Worm (Caenorhabditis elegans) whole organism, L1 larva: Measurements from ENCODE around the gene W02A2.12.
A peak's percentile ranks its signal among the peaks of the same experiment; 100 is the strongest.

Source experiments
- C16A3.4 ChIP-seq: fragments of 150-350 bp; optimal IDR thresholded peaks from 2 replicates; lab custom pipeline; 2014; ENCODE audit warnings: missing biosample characterization, missing genetic modification characterization
- Y116A8C.19 ChIP-seq: sonication (generic microtip); optimal IDR thresholded peaks from 2 replicates; lab custom pipeline; 2016; ENCODE audit warnings: missing compliant biosample characterization, missing genetic modification characterization, borderline replicate concordance
- aha-1 ChIP-seq: fragments of 150-350 bp; optimal IDR thresholded peaks from 2 replicates; lab custom pipeline; 2014; ENCODE audit warnings: missing biosample characterization, missing genetic modification characterization
- alr-1 ChIP-seq: fragments of 200-800 bp; sonication (Bioruptor generic); optimal IDR thresholded peaks from 2 replicates; lab custom pipeline; 2018; ENCODE audit warnings: borderline replicate concordance, mild to moderate bottlenecking, missing genetic modification characterization, missing compliant biosample characterization
- aly-2 ChIP-seq: fragments of 150-350 bp; optimal IDR thresholded peaks from 2 replicates; lab custom pipeline; 2014; ENCODE audit warnings: missing biosample characterization, missing genetic modification characterization
- ceh-63 ChIP-seq: fragments of 200-800 bp; sonication (Bioruptor generic); optimal IDR thresholded peaks from 2 replicates; lab custom pipeline; 2018; ENCODE audit warnings: mild to moderate bottlenecking, missing genetic modification characterization, missing compliant biosample characterization
- ceh-82 ChIP-seq, 3 experiments: fragments of 150-350 bp in 1 of 3; sonication (generic microtip) in 2 of 3; optimal IDR thresholded peaks; 2 replicates each; lab custom pipeline; 2014 to 2017; ENCODE audit warnings: missing biosample characterization in 3 of 3, missing genetic modification characterization in 3 of 3
- ceh-90 ChIP-seq: sonication (generic microtip); optimal IDR thresholded peaks from 2 replicates; lab custom pipeline; 2016; ENCODE audit warnings: missing genetic modification characterization, missing compliant biosample characterization
- ces-1 ChIP-seq: fragments of 150-350 bp; optimal IDR thresholded peaks from 2 replicates; lab custom pipeline; 2014; ENCODE audit warnings: missing biosample characterization, missing genetic modification reagents, missing genetic modification characterization
- dpl-1 ChIP-seq, 3 experiments: fragments of 150-350 bp in 2 of 3; sonication (generic microtip) in 1 of 3; optimal IDR thresholded peaks; 2 replicates each; lab custom pipeline; 2014 to 2017; ENCODE audit warnings: missing biosample characterization in 3 of 3, missing genetic modification characterization in 3 of 3, missing genetic modification reagents in 3 of 3
- elt-2 ChIP-seq: sonication (generic microtip); optimal IDR thresholded peaks from 2 replicates; lab custom pipeline; 2016; ENCODE audit warnings: missing genetic modification characterization, mild to moderate bottlenecking, inconsistent platforms, missing compliant biosample characterization, missing genetic modification reagents
- ets-5 ChIP-seq: fragments of 200-800 bp; sonication (Bioruptor generic); IDR thresholded peaks from 2 replicates; pipeline ENCODE4 v1.3.6; 2022; ENCODE audit warnings: missing genetic modification characterization, missing compliant biosample characterization
- fkh-10 ChIP-seq: sonication (generic microtip); optimal IDR thresholded peaks from 2 replicates; lab custom pipeline; 2017; ENCODE audit warnings: missing biosample characterization, missing genetic modification reagents, missing genetic modification characterization
- fkh-4 ChIP-seq: sonication (generic microtip); optimal IDR thresholded peaks from 2 replicates; lab custom pipeline; 2016; ENCODE audit warnings: missing compliant biosample characterization, missing genetic modification characterization, borderline replicate concordance
- grh-1 ChIP-seq: fragments of 200-800 bp; sonication (Bioruptor generic); IDR thresholded peaks from 2 replicates; pipeline ENCODE4 v1.3.6; 2022; ENCODE audit warnings: missing genetic modification reagents, missing genetic modification characterization, missing compliant biosample characterization
- hlh-4 ChIP-seq: sonication (generic microtip); optimal IDR thresholded peaks from 2 replicates; lab custom pipeline; 2016; ENCODE audit warnings: mild to moderate bottlenecking, missing genetic modification characterization, missing compliant biosample characterization
- hpl-2 ChIP-seq: fragments of 150-350 bp; optimal IDR thresholded peaks from 2 replicates; lab custom pipeline; 2014; ENCODE audit warnings: missing biosample characterization, missing genetic modification reagents, missing genetic modification characterization
- irx-1 ChIP-seq: sonication (generic microtip); optimal IDR thresholded peaks from 2 replicates; lab custom pipeline; 2016; ENCODE audit warnings: missing genetic modification characterization, missing compliant biosample characterization
- isw-1 ChIP-seq: fragments of 200-800 bp; sonication (Bioruptor generic); IDR thresholded peaks from 2 replicates; pipeline ENCODE4 v1.3.6; 2022; ENCODE audit warnings: missing genetic modification characterization, missing compliant biosample characterization
- lin-13 ChIP-seq: fragments of 150-350 bp; optimal IDR thresholded peaks from 2 replicates; lab custom pipeline; 2014; ENCODE audit warnings: missing biosample characterization, missing genetic modification reagents, missing genetic modification characterization
- lin-14 ChIP-seq: fragments of 200-800 bp; sonication (Bioruptor generic); optimal IDR thresholded peaks from 2 replicates; lab custom pipeline; 2018; ENCODE audit warnings: mild to moderate bottlenecking, missing genetic modification characterization, moderate library complexity, missing compliant biosample characterization
- lin-39 ChIP-seq: fragments of 150-350 bp; optimal IDR thresholded peaks from 2 replicates; lab custom pipeline; 2014; ENCODE audit warnings: missing biosample characterization, missing genetic modification reagents, missing genetic modification characterization
- lir-3 ChIP-seq: sonication (generic microtip); optimal IDR thresholded peaks from 2 replicates; lab custom pipeline; 2016; ENCODE audit warnings: mild to moderate bottlenecking, missing genetic modification characterization, moderate library complexity, missing compliant biosample characterization; ENCODE audit not compliant: poor library complexity
- lsy-2 ChIP-seq, 2 experiments: fragments of 150-350 bp; optimal IDR thresholded peaks; 2 replicates each; lab custom pipeline; 2014; ENCODE audit warnings: missing biosample characterization in 2 of 2, missing genetic modification characterization in 2 of 2
- mab-9 ChIP-seq: fragments of 200-800 bp; sonication (Bioruptor generic); IDR thresholded peaks from 2 replicates; pipeline ENCODE4 v1.3.6; 2022; ENCODE audit warnings: missing genetic modification reagents, missing genetic modification characterization, missing compliant biosample characterization
- mdl-1 ChIP-seq, 2 experiments: fragments of 150-350 bp; optimal IDR thresholded peaks; 2 replicates each; lab custom pipeline; 2014 to 2017; ENCODE audit warnings: missing biosample characterization in 2 of 2, missing genetic modification characterization in 2 of 2, inconsistent platforms in 1 of 2
- mef-2 ChIP-seq: fragments of 150-350 bp; optimal IDR thresholded peaks from 2 replicates; lab custom pipeline; 2014; ENCODE audit warnings: missing biosample characterization, missing genetic modification characterization
- nhr-11 ChIP-seq: fragments of 150-350 bp; optimal IDR thresholded peaks from 2 replicates; lab custom pipeline; 2014; ENCODE audit warnings: missing biosample characterization, missing genetic modification characterization
- nhr-237 ChIP-seq: fragments of 150-350 bp; optimal IDR thresholded peaks from 2 replicates; lab custom pipeline; 2014; ENCODE audit warnings: missing biosample characterization, missing genetic modification characterization
- nhr-47 ChIP-seq: sonication (generic microtip); optimal IDR thresholded peaks from 2 replicates; lab custom pipeline; 2016; ENCODE audit warnings: mild to moderate bottlenecking, missing genetic modification characterization, moderate library complexity, missing compliant biosample characterization
- nhr-76 ChIP-seq: sonication (generic microtip); optimal IDR thresholded peaks from 2 replicates; lab custom pipeline; 2017; ENCODE audit warnings: missing biosample characterization, missing genetic modification characterization
- nhr-77 ChIP-seq: fragments of 150-350 bp; optimal IDR thresholded peaks from 2 replicates; lab custom pipeline; 2014; ENCODE audit warnings: missing biosample characterization, missing genetic modification characterization
- nhr-84 ChIP-seq: sonication (generic microtip); optimal IDR thresholded peaks from 2 replicates; lab custom pipeline; 2017; ENCODE audit warnings: missing biosample characterization, missing genetic modification characterization
- nhr-85 ChIP-seq: sonication (generic microtip); peaks from one replicate; lab custom pipeline; 2016; ENCODE audit warnings: missing genetic modification characterization, inconsistent platforms, missing compliant biosample characterization
- nhr-90 ChIP-seq: sonication (generic microtip); optimal IDR thresholded peaks from 2 replicates; lab custom pipeline; 2016; ENCODE audit warnings: mild to moderate bottlenecking, missing genetic modification characterization, missing compliant biosample characterization; ENCODE audit not compliant: poor library complexity
- pag-3 ChIP-seq: sonication (generic microtip); optimal IDR thresholded peaks from 2 replicates; lab custom pipeline; 2017; ENCODE audit warnings: missing genetic modification characterization, mild to moderate bottlenecking, missing compliant biosample characterization, antibody characterized with exemption, borderline replicate concordance; ENCODE audit not compliant: insufficient read depth
- pax-3 ChIP-seq: fragments of 200-800 bp; sonication (Bioruptor generic); optimal IDR thresholded peaks from 2 replicates; lab custom pipeline; 2018; ENCODE audit warnings: mild to moderate bottlenecking, missing genetic modification characterization, moderate library complexity, missing compliant biosample characterization
- rnt-1 ChIP-seq: sonication (generic microtip); optimal IDR thresholded peaks from 2 replicates; lab custom pipeline; 2016; ENCODE audit warnings: mild to moderate bottlenecking, missing genetic modification characterization, moderate library complexity, missing compliant biosample characterization
- skn-1 ChIP-seq: fragments of 150-350 bp; optimal IDR thresholded peaks from 2 replicates; lab custom pipeline; 2014; ENCODE audit warnings: missing biosample characterization, missing genetic modification characterization
- snu-23 ChIP-seq: sonication (generic microtip); optimal IDR thresholded peaks from 2 replicates; lab custom pipeline; 2016; ENCODE audit warnings: missing genetic modification characterization, missing compliant biosample characterization
- sox-4 ChIP-seq: sonication (generic microtip); optimal IDR thresholded peaks from 2 replicates; lab custom pipeline; 2016; ENCODE audit warnings: missing genetic modification characterization, missing compliant biosample characterization
- sptf-1 ChIP-seq: fragments of 150-350 bp; optimal IDR thresholded peaks from 2 replicates; lab custom pipeline; 2014; ENCODE audit warnings: missing biosample characterization, missing genetic modification characterization
- sup-37 ChIP-seq: fragments of 200-800 bp; sonication (Bioruptor generic); optimal IDR thresholded peaks from 2 replicates; lab custom pipeline; 2018; ENCODE audit warnings: mild to moderate bottlenecking, missing genetic modification characterization, missing compliant biosample characterization
- tbx-2 ChIP-seq: sonication (generic microtip); optimal IDR thresholded peaks from 2 replicates; lab custom pipeline; 2016; ENCODE audit warnings: missing genetic modification characterization, missing compliant biosample characterization
- tlp-1 ChIP-seq: fragments of 150-350 bp; optimal IDR thresholded peaks from 2 replicates; lab custom pipeline; 2014; ENCODE audit warnings: missing biosample characterization, missing genetic modification characterization
- unc-130 ChIP-seq: fragments of 150-350 bp; optimal IDR thresholded peaks from 2 replicates; lab custom pipeline; 2017; ENCODE audit warnings: missing biosample characterization, missing genetic modification characterization, inconsistent platforms
- unc-30 ChIP-seq: sonication (generic microtip); optimal IDR thresholded peaks from 2 replicates; lab custom pipeline; 2017; ENCODE audit warnings: missing biosample characterization, missing genetic modification characterization
- unc-98 ChIP-seq: fragments of 200-800 bp; sonication (Bioruptor generic); IDR thresholded peaks from 2 replicates; pipeline ENCODE4 v1.3.6; 2022; ENCODE audit warnings: missing genetic modification characterization, missing compliant biosample characterization
- xbp-1 ChIP-seq: sonication (generic microtip); optimal IDR thresholded peaks from 2 replicates; lab custom pipeline; 2016; ENCODE audit warnings: missing genetic modification characterization, missing compliant biosample characterization
- zag-1 ChIP-seq: fragments of 150-350 bp; optimal IDR thresholded peaks from 2 replicates; lab custom pipeline; 2014; ENCODE audit warnings: missing biosample characterization, missing genetic modification characterization
- zip-4 ChIP-seq: fragments of 200-800 bp; sonication (Bioruptor generic); optimal IDR thresholded peaks from 2 replicates; lab custom pipeline; 2018; ENCODE audit warnings: mild to moderate bottlenecking, missing genetic modification characterization, moderate library complexity, missing compliant biosample characterization
- ztf-11 ChIP-seq, 2 experiments: sonication (generic microtip); optimal IDR thresholded peaks; 2 replicates each; lab custom pipeline; 2016 to 2017; ENCODE audit warnings: missing genetic modification characterization in 2 of 2, missing biosample characterization in 1 of 2, missing compliant biosample characterization in 1 of 2
- ztf-4 ChIP-seq: fragments of 150-350 bp; optimal IDR thresholded peaks from 2 replicates; lab custom pipeline; 2014; ENCODE audit warnings: missing biosample characterization, missing genetic modification characterization

Gene W02A2.12

DNA sequence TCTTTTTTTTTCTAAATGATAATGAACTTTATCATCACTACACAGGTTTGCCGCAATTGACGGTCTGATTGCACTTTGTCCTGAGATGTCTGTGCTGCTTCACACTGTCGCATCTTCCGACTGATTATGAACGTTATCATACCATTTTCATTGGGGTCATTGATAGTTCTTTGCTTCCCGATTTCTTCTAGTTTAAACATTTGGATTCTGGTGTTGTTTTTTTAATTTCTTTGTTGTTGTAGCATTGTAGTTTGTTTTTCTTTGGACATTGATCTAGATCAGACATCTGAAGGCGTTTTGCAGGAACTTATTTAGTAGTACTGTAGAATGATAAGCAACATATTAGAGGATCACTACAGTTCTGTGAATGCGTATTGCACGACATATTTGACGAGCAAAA is 29.9 kb downstream of the W02A2.12 start:
- TF ChIP-seq lir-3 (tag; lab: Kevin White, UChicago) (no peak), irx-1 (tag; lab: Kevin White, UChicago) (no peak), elt-2 (tag; lab: Kevin White, UChicago) (peak; percentile 94), fkh-10 (GFP tag; lab: Kevin White, UChicago) (no peak), lin-39 (tag; lab: Kevin White, UChicago) (no peak), mdl-1 (tag; optimal IDR thresholded peaks at IDR 0.05; lab: Kevin White, UChicago) (peak in 1 of 2 experiments; percentile 12), nhr-84 (tag; lab: Kevin White, UChicago) (no peak), ceh-82 (tag; optimal IDR thresholded peaks at IDR 0.05; lab: Kevin White, UChicago) (no peak), nhr-76 (no peak), hlh-4 (tag; lab: Kevin White, UChicago) (no peak), rnt-1 (tag; lab: Kevin White, UChicago) (no peak), nhr-85 (peak; percentile 58), ets-5 (GFP tag; lab: Robert Waterston, UW) (no peak), skn-1 (tag; lab: Kevin White, UChicago) (no peak), fkh-4 (tag; lab: Kevin White, UChicago) (no peak), nhr-11 (tag; lab: Kevin White, UChicago) (no peak), nhr-47 (tag; lab: Kevin White, UChicago) (no peak), aha-1 (no peak), pax-3 (tag; lab: Kevin White, UChicago) (no peak), alr-1 (tag; lab: Kevin White, UChicago) (no peak), unc-98 (GFP tag; lab: Robert Waterston, UW) (no peak), dpl-1 (GFP tag; optimal IDR thresholded peaks at IDR 0.05; lab: Kevin White, UChicago) (no peak), tlp-1 (tag; lab: Kevin White, UChicago) (no peak), snu-23 (GFP tag; lab: Kevin White, UChicago) (peak; percentile 47), xbp-1 (tag; lab: Kevin White, UChicago) (no peak), pag-3 (tag; lab: Kevin White, UChicago) (no peak), mab-9 (GFP tag; lab: Robert Waterston, UW) (no peak), zip-4 (GFP tag; lab: Kevin White, UChicago) (no peak), unc-130 (tag; lab: Kevin White, UChicago) (no peak), C16A3.4 (no peak), hpl-2 (GFP tag; lab: Kevin White, UChicago) (no peak), nhr-237 (no peak), sup-37 (GFP tag; lab: Kevin White, UChicago) (no peak), lin-13 (GFP tag; lab: Kevin White, UChicago) (no peak), zag-1 (no peak), ceh-90 (tag; lab: Kevin White, UChicago) (no peak), tbx-2 (tag; lab: Kevin White, UChicago) (peak; percentile 3), ces-1 (no peak), ceh-63 (no peak), grh-1 (GFP tag; lab: Robert Waterston, UW) (0 out of 2 replicates have a peak, but pooled peaks have one; percentile 26), aly-2 (tag; lab: Kevin White, UChicago) (no peak), lsy-2 (tag; optimal IDR thresholded peaks at IDR 0.05; lab: Kevin White, UChicago) (no peak), sox-4 (tag; lab: Kevin White, UChicago) (no peak), isw-1 (no peak), lin-14 (GFP tag; lab: Kevin White, UChicago) (peak; percentile 34), nhr-90 (peak; percentile 58), Y116A8C.19 (tag; lab: Kevin White, UChicago) (no peak), unc-30 (tag; lab: Kevin White, UChicago) (no peak), sptf-1 (tag; lab: Kevin White, UChicago) (no peak), mef-2 (tag; lab: Kevin White, UChicago) (no peak), ztf-11 (tag; optimal IDR thresholded peaks at IDR 0.05; lab: Kevin White, UChicago) (no peak), ztf-4 (no peak), nhr-77 (tag; lab: Kevin White, UChicago) (no peak)
